Worm (Caenorhabditis elegans): Measurements from ENCODE around the gene C01G12.7.

DNA sequence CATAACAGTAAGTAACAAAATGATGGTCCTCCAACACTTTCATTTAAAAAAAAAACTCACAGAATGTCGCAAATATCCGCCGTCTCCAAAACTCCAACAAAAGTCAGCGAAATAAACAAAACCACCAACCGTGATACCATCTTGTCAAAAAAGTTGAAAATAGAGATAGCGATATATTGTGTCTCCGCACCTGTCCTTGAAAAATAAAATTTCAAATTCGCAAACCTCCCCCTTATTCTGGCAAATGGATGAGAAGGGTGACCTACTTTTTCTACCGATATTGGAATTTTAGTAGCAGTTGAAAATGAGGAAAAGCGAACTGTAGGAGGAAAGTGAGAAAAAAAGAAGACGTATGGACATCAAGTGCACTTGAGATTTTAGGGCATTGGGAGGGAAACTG is 13.8 kb upstream of the C01G12.7 start, which contains the start of gene F19H8.2:
- TF ChIP-seq him-1 (tag; optimal IDR thresholded peaks at IDR 0.05) (no peak), dao-5 (tag; optimal IDR thresholded peaks at IDR 0.05) (no peak)

All from whole organism, L4/young adult.